Fruit fly (Drosophila melanogaster) whole organism, embryonic: Measurements from ENCODE around the gene eIF2Balpha.
A peak's percentile ranks its signal among the peaks of the same experiment; 100 is the strongest.

Experiments
- ATbp ChIP-seq: fragments of 200-800 bp; sonication (Bioruptor generic); optimal IDR thresholded peaks from 2 replicates; lab custom pipeline; 2017; ENCODE audit warnings: missing biosample characterization, mild to moderate bottlenecking, missing genetic modification characterization, missing genetic modification reagents
- BEAF-32 ChIP-seq: fragments of 200-800 bp; sonication (Bioruptor generic); optimal IDR thresholded peaks from 3 replicates; lab custom pipeline; 2017; ENCODE audit warnings: missing biosample characterization, missing genetic modification characterization, mild to moderate bottlenecking, moderate library complexity, missing genetic modification reagents
- C15 ChIP-seq: fragments of 200-800 bp; sonication (Bioruptor generic); IDR thresholded peaks from 3 replicates; pipeline ENCODE4 v1.3.6; 2022; ENCODE audit warnings: missing biosample characterization, missing genetic modification characterization
- CG1024 ChIP-seq: fragments of 200-800 bp; sonication (Bioruptor generic); IDR thresholded peaks from 2 replicates; pipeline ENCODE4 v1.3.6; 2022; ENCODE audit warnings: missing biosample characterization, missing genetic modification characterization
- CG12071 ChIP-seq: fragments of 200-800 bp; sonication (Bioruptor generic); optimal IDR thresholded peaks from 3 replicates; lab custom pipeline; 2018; ENCODE audit warnings: missing biosample characterization, mild to moderate bottlenecking, missing genetic modification characterization
- CG12659 ChIP-seq: fragments of 200-800 bp; sonication (Bioruptor generic); optimal IDR thresholded peaks from 3 replicates; lab custom pipeline; 2017; ENCODE audit warnings: mild to moderate bottlenecking, missing biosample characterization, missing genetic modification reagents, missing genetic modification characterization
- CG12769 ChIP-seq: fragments of 200-800 bp; sonication (Bioruptor generic); optimal IDR thresholded peaks from 2 replicates; lab custom pipeline; 2019; ENCODE audit warnings: missing biosample characterization, mild to moderate bottlenecking, missing genetic modification characterization, moderate library complexity
- CG13296 ChIP-seq: fragments of 200-800 bp; sonication (Bioruptor generic); optimal IDR thresholded peaks from 3 replicates; lab custom pipeline; 2018; ENCODE audit warnings: missing biosample characterization, mild to moderate bottlenecking, missing genetic modification characterization
- CG15011 ChIP-seq: fragments of 200-800 bp; sonication (Bioruptor generic); optimal IDR thresholded peaks from 3 replicates; lab custom pipeline; 2018; ENCODE audit warnings: missing biosample characterization, mild to moderate bottlenecking, missing genetic modification characterization
- CG1529 ChIP-seq: fragments of 200-800 bp; sonication (Bioruptor generic); optimal IDR thresholded peaks from 3 replicates; lab custom pipeline; 2018; ENCODE audit warnings: missing biosample characterization, missing genetic modification characterization
- CG16779 ChIP-seq: fragments of 200-800 bp; sonication (Bioruptor generic); IDR thresholded peaks from 2 replicates; pipeline ENCODE4 v1.3.6; 2022; ENCODE audit warnings: missing biosample characterization, missing genetic modification characterization
- CG33557 ChIP-seq: fragments of 200-800 bp; sonication (Bioruptor generic); optimal IDR thresholded peaks from 2 replicates; lab custom pipeline; 2019; ENCODE audit warnings: missing biosample characterization, mild to moderate bottlenecking, missing genetic modification characterization, moderate library complexity
- CG34224 ChIP-seq: fragments of 200-800 bp; sonication (Bioruptor generic); IDR thresholded peaks from 3 replicates; pipeline ENCODE4 v1.3.6; 2022; ENCODE audit warnings: missing biosample characterization, missing genetic modification characterization; ENCODE audit not compliant: partially characterized antibody
- CG3726 ChIP-seq: fragments of 200-800 bp; sonication (Bioruptor generic); IDR thresholded peaks from 3 replicates; pipeline ENCODE4, ENCODE4 v1.3.6; 2022; ENCODE audit warnings: missing biosample characterization, missing genetic modification characterization
- CG4328 ChIP-seq: fragments of 200-800 bp; sonication (Bioruptor generic); optimal IDR thresholded peaks from 3 replicates; lab custom pipeline; 2017; ENCODE audit warnings: missing biosample characterization, missing genetic modification reagents, missing genetic modification characterization
- CG4424 ChIP-seq: fragments of 200-800 bp; sonication (Bioruptor generic); optimal IDR thresholded peaks from 3 replicates; lab custom pipeline; 2016; ENCODE audit warnings: missing biosample characterization, missing genetic modification characterization
- CG4820 ChIP-seq: fragments of 200-800 bp; sonication (Bioruptor generic); optimal IDR thresholded peaks from 3 replicates; lab custom pipeline; 2016; ENCODE audit warnings: missing biosample characterization, missing genetic modification characterization
- CG6272 ChIP-seq: fragments of 200-800 bp; sonication (Bioruptor generic); IDR thresholded peaks from 2 replicates; pipeline ENCODE4 v1.3.6; 2022; ENCODE audit warnings: missing biosample characterization, missing genetic modification characterization
- CrebB ChIP-seq: fragments of 200-800 bp; sonication (Bioruptor generic); optimal IDR thresholded peaks from 3 replicates; lab custom pipeline; 2018; ENCODE audit warnings: missing biosample characterization, mild to moderate bottlenecking, missing genetic modification characterization
- Dip3 ChIP-seq: fragments of 200-800 bp; sonication (Bioruptor generic); optimal IDR thresholded peaks from 3 replicates; lab custom pipeline; 2016; ENCODE audit warnings: missing biosample characterization, missing genetic modification characterization
- Doc3 ChIP-seq: fragments of 200-800 bp; sonication (Bioruptor generic); IDR thresholded peaks from 3 replicates; pipeline ENCODE4 v1.3.6; 2022; ENCODE audit warnings: missing biosample characterization, missing genetic modification characterization; ENCODE audit not compliant: partially characterized antibody
- Hr78 ChIP-seq, 2 experiments: fragments of 200-800 bp in 1 of 2; fragments of >200 bp in 1 of 2; sonication (Bioruptor generic) in 1 of 2; optimal IDR thresholded peaks; 2 replicates each; lab custom pipeline; 2017 to 2019; ENCODE audit warnings: missing biosample characterization in 2 of 2, missing genetic modification characterization in 2 of 2, mild to moderate bottlenecking in 1 of 2, moderate library complexity in 1 of 2
- MBD-R2 ChIP-seq: fragments of 200-800 bp; sonication (Bioruptor generic); IDR thresholded peaks from 2 replicates; pipeline ENCODE4 v1.3.6; 2022; ENCODE audit warnings: missing biosample characterization, missing genetic modification characterization
- Max ChIP-seq: fragments of 200-800 bp; sonication (Bioruptor generic); optimal IDR thresholded peaks from 2 replicates; lab custom pipeline; 2016; ENCODE audit warnings: missing biosample characterization, mild to moderate bottlenecking, missing genetic modification characterization
- PHDP ChIP-seq: fragments of 200-800 bp; sonication (Bioruptor generic); optimal IDR thresholded peaks from 3 replicates; lab custom pipeline; 2018; ENCODE audit warnings: missing biosample characterization, mild to moderate bottlenecking, missing genetic modification characterization, moderate library complexity
- Poxn ChIP-seq: fragments of 200-800 bp; sonication (Bioruptor generic); IDR thresholded peaks from 2 replicates; pipeline ENCODE4 v1.3.6; 2022; ENCODE audit warnings: missing biosample characterization, missing genetic modification characterization
- Rfx ChIP-seq: fragments of 200-800 bp; sonication (Bioruptor generic); IDR thresholded peaks from 2 replicates; pipeline ENCODE4 v1.3.6; 2022; ENCODE audit warnings: missing biosample characterization, missing genetic modification characterization
- Sry-β ChIP-seq: fragments of 200-800 bp; sonication (Bioruptor generic); optimal IDR thresholded peaks from 2 replicates; lab custom pipeline; 2018; ENCODE audit warnings: missing biosample characterization, mild to moderate bottlenecking, missing genetic modification characterization, moderate library complexity
- Tbp ChIP-seq: fragments of >200 bp; optimal IDR thresholded peaks from 2 replicates; lab custom pipeline; 2018; ENCODE audit warnings: missing biosample characterization, missing genetic modification characterization
- Xbp1 ChIP-seq: fragments of 200-800 bp; sonication (Bioruptor generic); optimal IDR thresholded peaks from 3 replicates; lab custom pipeline; 2016; ENCODE audit warnings: missing biosample characterization, mild to moderate bottlenecking, missing genetic modification characterization
- amos ChIP-seq: fragments of 200-800 bp; sonication (Bioruptor generic); IDR thresholded peaks from 2 replicates; pipeline ENCODE4 v1.3.6; 2022; ENCODE audit warnings: missing biosample characterization, missing genetic modification characterization; ENCODE audit not compliant: partially characterized antibody
- bigmax ChIP-seq: fragments of 200-800 bp; sonication (Bioruptor generic); optimal IDR thresholded peaks from 2 replicates; lab custom pipeline; 2018; ENCODE audit warnings: missing biosample characterization, mild to moderate bottlenecking, missing genetic modification characterization
- chinmo ChIP-seq: fragments of 200-800 bp; sonication (Bioruptor generic); IDR thresholded peaks from 4 replicates; pipeline ENCODE4 v1.3.6; 2022; ENCODE audit warnings: missing biosample characterization, missing genetic modification characterization; ENCODE audit not compliant: partially characterized antibody
- cwo ChIP-seq: fragments of 200-800 bp; sonication (Bioruptor generic); optimal IDR thresholded peaks from 3 replicates; lab custom pipeline; 2017; ENCODE audit warnings: missing biosample characterization, missing genetic modification characterization, mild to moderate bottlenecking, moderate library complexity, missing genetic modification reagents
- dmrt99B ChIP-seq: fragments of 200-800 bp; sonication (Bioruptor generic); optimal IDR thresholded peaks from 2 replicates; lab custom pipeline; 2018; ENCODE audit warnings: missing biosample characterization, mild to moderate bottlenecking, missing genetic modification characterization, moderate library complexity
- esg ChIP-seq: fragments of 200-800 bp; sonication (Bioruptor generic); conservative IDR thresholded peaks from 2 replicates; pipeline ENCODE4 v1.3.6; 2022; ENCODE audit warnings: missing biosample characterization, missing genetic modification characterization
- ewg ChIP-seq: fragments of 200-800 bp; sonication (Bioruptor generic); optimal IDR thresholded peaks from 3 replicates; lab custom pipeline; 2017; ENCODE audit warnings: mild to moderate bottlenecking, missing biosample characterization, missing genetic modification reagents, missing genetic modification characterization
- klu ChIP-seq: fragments of 200-800 bp; sonication (Bioruptor generic); IDR thresholded peaks from 2 replicates; pipeline ENCODE4 v1.3.6; 2022; ENCODE audit warnings: missing biosample characterization, missing genetic modification characterization
- lov ChIP-seq, 2 experiments: fragments of 200-800 bp in 1 of 2; fragments of >200 bp in 1 of 2; sonication (Bioruptor generic) in 1 of 2; IDR thresholded peaks in 1 of 2; optimal IDR thresholded peaks in 1 of 2; 2 replicates in 1 of 2; 3 replicates in 1 of 2; pipeline versions ENCODE4 v1.3.6 to Lab custom; 2017 to 2022; ENCODE audit warnings: missing biosample characterization in 1 of 2, missing genetic modification characterization in 1 of 2
- peb ChIP-seq: fragments of 200-800 bp; sonication (Bioruptor generic); IDR thresholded peaks from 2 replicates; pipeline ENCODE4 v1.3.6; 2022; ENCODE audit warnings: missing biosample characterization, missing genetic modification characterization
- pzg ChIP-seq: fragments of 200-800 bp; sonication (Bioruptor generic); optimal IDR thresholded peaks from 3 replicates; lab custom pipeline; 2018; ENCODE audit warnings: missing biosample characterization, mild to moderate bottlenecking, missing genetic modification characterization, moderate library complexity
- ro ChIP-seq: fragments of 200-800 bp; sonication (Bioruptor generic); IDR thresholded peaks from 2 replicates; pipeline ENCODE4 v1.3.6; 2022; ENCODE audit warnings: missing biosample characterization, missing genetic modification characterization
- salm ChIP-seq: fragments of 200-800 bp; sonication (Bioruptor generic); optimal IDR thresholded peaks from 2 replicates; lab custom pipeline; 2018; ENCODE audit warnings: missing biosample characterization, mild to moderate bottlenecking, missing genetic modification characterization
- sc ChIP-seq, 3 experiments: fragments of >200 bp in 2 of 3; fragments of 200-800 bp in 1 of 3; sonication (Bioruptor generic) in 1 of 3; optimal IDR thresholded peaks; 2 replicates in 2 of 3; 3 replicates in 1 of 3; lab custom pipeline; 2017; ENCODE audit warnings: mild to moderate bottlenecking in 1 of 3, missing biosample characterization in 1 of 3, missing genetic modification characterization in 1 of 3, missing genetic modification reagents in 1 of 3
- sob ChIP-seq: fragments of 200-800 bp; sonication (Bioruptor generic); IDR thresholded peaks from 2 replicates; pipeline ENCODE4 v1.3.6; 2022; ENCODE audit warnings: missing biosample characterization, missing genetic modification characterization
- stc ChIP-seq: fragments of 200-800 bp; sonication (Bioruptor generic); IDR thresholded peaks from 2 replicates; pipeline ENCODE4 v1.3.6; 2022; ENCODE audit warnings: missing biosample characterization, missing genetic modification characterization
- tio ChIP-seq: fragments of 200-800 bp; sonication (Bioruptor generic); optimal IDR thresholded peaks from 2 replicates; lab custom pipeline; 2017; ENCODE audit warnings: missing biosample characterization, missing genetic modification characterization, inconsistent platforms
- tx ChIP-seq: fragments of 200-800 bp; sonication (Bioruptor generic); optimal IDR thresholded peaks from 2 replicates; lab custom pipeline; 2016; ENCODE audit warnings: missing biosample characterization, missing genetic modification characterization
- zf30C ChIP-seq: fragments of 200-800 bp; sonication (Bioruptor generic); optimal IDR thresholded peaks from 3 replicates; lab custom pipeline; 2018; ENCODE audit warnings: missing biosample characterization, mild to moderate bottlenecking, missing genetic modification characterization

Gene eIF2Balpha

DNA sequence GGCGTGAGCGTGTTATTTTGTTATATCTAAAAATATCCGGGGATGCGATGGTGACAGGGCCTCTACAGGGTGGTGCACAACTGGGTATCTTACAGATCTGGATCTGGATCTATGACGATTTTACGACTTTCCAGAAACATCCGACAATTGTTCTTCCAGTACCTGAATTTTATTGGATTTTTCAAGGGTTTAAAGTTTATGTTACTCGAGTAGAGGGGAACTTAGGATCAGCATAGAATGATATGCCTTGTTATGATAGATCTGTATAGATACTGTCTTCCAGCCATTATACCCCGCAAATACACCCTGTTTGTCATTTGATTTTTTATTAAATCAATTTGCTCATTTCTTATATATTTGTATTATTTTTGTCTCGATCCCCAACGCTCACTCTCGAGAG, 41.3 kb downstream of the eIF2Balpha start (continued):
- TF ChIP-seq CG16779 (GFP tag; lab: Robert Waterston, UW) (no peak), Hr78 (GFP tag; optimal IDR thresholded peaks at IDR 0.05; lab: Kevin White, UChicago) (no peak), Rfx (GFP tag; lab: Robert Waterston, UW) (peak; percentile 82), MBD-R2 (GFP tag; lab: Robert Waterston, UW) (peak; percentile 27; the same call in 1 of the 2 replicates), klu (GFP tag; lab: Robert Waterston, UW) (peak; percentile 43), PHDP (tag; lab: Kevin White, UChicago) (peak; percentile 67), pzg (GFP tag; lab: Kevin White, UChicago) (no peak), CG6272 (no peak), CG13296 (GFP tag; lab: Kevin White, UChicago) (peak; percentile 66), dmrt99B (peak; percentile 75), cwo (GFP tag; lab: Kevin White, UChicago) (peak; percentile 42), C15 (GFP tag; lab: Robert Waterston, UW) (no peak), amos (GFP tag; lab: Robert Waterston, UW) (no peak), CG15011 (peak; percentile 43), tio (GFP tag; lab: Kevin White, UChicago) (peak; percentile 24), stc (GFP tag; lab: Robert Waterston, UW) (peak; percentile 36; the same call in 1 of the 2 replicates), Xbp1 (GFP tag; lab: Kevin White, UChicago) (peak; percentile 29), CG12071 (GFP tag; lab: Kevin White, UChicago) (peak; percentile 64), esg (peak; percentile 35; the same call in 1 of the 2 replicates), ewg (GFP tag; lab: Kevin White, UChicago) (no peak), lov (optimal IDR thresholded peaks at IDR 0.05; lab: Kevin White, UChicago) (no peak), lov (GFP tag; IDR thresholded peaks at IDR 0.05; lab: Robert Waterston, UW) (no peak), peb (GFP tag; lab: Robert Waterston, UW) (no peak), CrebB (tag; lab: Kevin White, UChicago) (no peak), sob (GFP tag; lab: Robert Waterston, UW) (peak; percentile 60), zf30C (GFP tag; lab: Kevin White, UChicago) (no peak), Tbp (no peak), Sry-β (no peak), CG33557 (GFP tag; lab: Kevin White, UChicago) (no peak), CG4424 (GFP tag; lab: Kevin White, UChicago) (peak; percentile 52), CG12659 (peak; percentile 55), Doc3 (no peak), chinmo (GFP tag; lab: Robert Waterston, UW) (no peak), bigmax (GFP tag; lab: Kevin White, UChicago) (no peak), CG1529 (peak; percentile 23), CG3726 (GFP tag; lab: Robert Waterston, UW) (no peak), sc (optimal IDR thresholded peaks at IDR 0.05; lab: Kevin White, UChicago) (no peak), sc (GFP tag; optimal IDR thresholded peaks at IDR 0.05; lab: Kevin White, UChicago) (no peak), Dip3 (GFP tag; lab: Kevin White, UChicago) (peak; percentile 38), CG4328 (peak; percentile 8), ATbp (GFP tag; lab: Kevin White, UChicago) (peak; percentile 56), salm (peak; percentile 48), BEAF-32 (GFP tag; lab: Kevin White, UChicago) (no peak), Max (GFP tag; lab: Kevin White, UChicago) (peak; percentile 2), CG34224 (no peak), CG4820 (peak; percentile 24), CG1024 (no peak), tx (GFP tag; lab: Kevin White, UChicago) (no peak), Poxn (GFP tag; lab: Robert Waterston, UW) (no peak), CG12769 (tag; lab: Kevin White, UChicago) (no peak), ro (no peak)
